Fruit fly (Drosophila melanogaster): ENCODE results near the gene CG17544.

The CG17544 gene

DNA sequence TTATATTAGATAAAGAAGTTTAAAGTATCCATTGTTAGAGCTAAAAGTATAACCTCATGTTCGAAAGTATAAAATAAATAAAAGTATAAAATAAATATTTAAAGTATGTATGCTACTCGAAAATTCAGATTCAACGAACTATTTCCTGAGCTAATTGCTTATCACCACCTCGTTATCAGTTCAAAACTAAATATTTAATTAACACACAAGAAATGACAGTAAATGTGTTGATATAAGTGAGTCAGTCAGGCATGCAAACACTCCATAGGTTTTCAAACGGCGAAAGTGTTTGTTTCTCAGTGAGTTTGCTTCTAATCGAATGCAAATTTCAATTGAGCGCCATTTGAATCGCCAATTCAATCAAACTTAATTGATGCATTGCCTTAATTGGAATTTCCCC is 36.0 kb upstream of the CG17544 start (continued):
- TF ChIP-seq C15 (GFP tag; IDR thresholded peaks at IDR 0.05) (no peak), Sox100B (GFP tag; optimal IDR thresholded peaks at IDR 0.05) (peak; percentile 65), CG31365 (tag; optimal IDR thresholded peaks at IDR 0.05) (peak; percentile 66), gem (tag; optimal IDR thresholded peaks at IDR 0.05) (peak; percentile 67), fd102C (GFP tag; optimal IDR thresholded peaks at IDR 0.05) (peak; percentile 79), MTF-1 (GFP tag; optimal IDR thresholded peaks at IDR 0.05; ENCODE audit: borderline replicate concordance) (peak; percentile 85), CG12942 (GFP tag; optimal IDR thresholded peaks at IDR 0.05) (peak; percentile 8), CG2678 (tag; optimal IDR thresholded peaks at IDR 0.05) (peak; percentile 76), Atf3 (GFP tag; optimal IDR thresholded peaks at IDR 0.05) (no peak), CG8290 (GFP tag; optimal IDR thresholded peaks at IDR 0.05) (no peak), CG8290 (tag; optimal IDR thresholded peaks at IDR 0.05) (peak; percentile 61 to 63), CG10462 (GFP tag; optimal IDR thresholded peaks at IDR 0.05) (no peak), Xbp1 (GFP tag; optimal IDR thresholded peaks at IDR 0.05) (no peak), PHDP (tag; optimal IDR thresholded peaks at IDR 0.05) (peak; percentile 75), CG3407 (GFP tag; optimal IDR thresholded peaks at IDR 0.05) (peak; percentile 83), grau (tag; optimal IDR thresholded peaks at IDR 0.05) (peak; percentile 21), CG9817 (tag; optimal IDR thresholded peaks at IDR 0.05) (no peak), CG1233 (GFP tag; optimal IDR thresholded peaks at IDR 0.05) (peak; percentile 78), CG9797 (GFP tag; optimal IDR thresholded peaks at IDR 0.05) (no peak), stwl (tag; optimal IDR thresholded peaks at IDR 0.05) (peak; percentile 13), ara (GFP tag; IDR thresholded peaks at IDR 0.05) (peak; percentile 65; the same call in 1 of the 2 replicates), ems (GFP tag; optimal IDR thresholded peaks at IDR 0.05) (no peak), so (GFP tag; IDR thresholded peaks at IDR 0.05) (no peak), CHES-1-like (GFP tag; optimal IDR thresholded peaks at IDR 0.05) (no peak), NfI (GFP tag; optimal IDR thresholded peaks at IDR 0.05) (no peak), CG8089 (GFP tag; optimal IDR thresholded peaks at IDR 0.05) (no peak), CG10959 (GFP tag; IDR thresholded peaks at IDR 0.05) (0 out of 2 replicates have a peak, but pooled peaks have one; percentile 32), Hsf (GFP tag; optimal IDR thresholded peaks at IDR 0.05) (no peak), CG17568 (GFP tag; optimal IDR thresholded peaks at IDR 0.05) (no peak), zen2 (GFP tag; IDR thresholded peaks at IDR 0.05; ENCODE audit: partially characterized antibody) (no peak), CG33213 (GFP tag; optimal IDR thresholded peaks at IDR 0.05) (peak; percentile 16), Atf-2 (GFP tag; optimal IDR thresholded peaks at IDR 0.05) (no peak), CG15601 (tag; optimal IDR thresholded peaks at IDR 0.05) (peak; percentile 66), mirr (GFP tag; optimal IDR thresholded peaks at IDR 0.05) (peak; percentile 72), lab (GFP tag; optimal IDR thresholded peaks at IDR 0.05) (peak; percentile 82), bsh (GFP tag; optimal IDR thresholded peaks at IDR 0.05) (peak in 1 of 2 experiments; percentile 61), pros (GFP tag; optimal IDR thresholded peaks at IDR 0.05) (no peak), hb (GFP tag; IDR thresholded peaks at IDR 0.05; ENCODE audit: partially characterized antibody) (no peak), vfl (GFP tag; optimal IDR thresholded peaks at IDR 0.05) (no peak), CG15479 (GFP tag; optimal IDR thresholded peaks at IDR 0.05) (peak; percentile 14), CG7357 (GFP tag; IDR thresholded peaks at IDR 0.05) (no peak), dati (GFP tag; IDR thresholded peaks at IDR 0.05) (no peak), h (optimal IDR thresholded peaks at IDR 0.05) (no peak), gsb-n (tag; optimal IDR thresholded peaks at IDR 0.05) (peak; percentile 62), Lhr (GFP tag; optimal IDR thresholded peaks at IDR 0.05) (peak; percentile 33), HHEX (GFP tag; optimal IDR thresholded peaks at IDR 0.05) (peak; percentile 45), al (GFP tag; IDR thresholded peaks at IDR 0.05) (no peak), CG6689 (GFP tag; IDR thresholded peaks at IDR 0.05) (no peak), CG8281 (tag; optimal IDR thresholded peaks at IDR 0.05) (peak; percentile 50), CG2712 (tag; optimal IDR thresholded peaks at IDR 0.05) (peak; percentile 74), CG4820 (GFP tag; optimal IDR thresholded peaks at IDR 0.05) (no peak)
